Worm (Caenorhabditis elegans) whole organism, young adult: ENCODE measurements around the gene srw-62.

ENCODE experiments used
- B0035.1 ChIP-seq: sonication (generic microtip); optimal IDR thresholded peaks from 2 replicates; lab custom pipeline; 2016; ENCODE audit warnings: missing genetic modification characterization, mild to moderate bottlenecking, missing compliant biosample characterization, missing genotype, missing genetic modification reagents
- B0336.3 ChIP-seq: fragments of 200-800 bp; sonication (Bioruptor generic); IDR thresholded peaks from 2 replicates; pipeline ENCODE4 v1.3.6; 2022; ENCODE audit warnings: missing genetic modification characterization, missing compliant biosample characterization
- C06A6.2 ChIP-seq: fragments of 200-800 bp; sonication (Bioruptor generic); conservative IDR thresholded peaks from 2 replicates; pipeline ENCODE4 v1.3.6; 2022; ENCODE audit warnings: missing genetic modification characterization, missing compliant biosample characterization
- C17E4.6 ChIP-seq: fragments of 200-800 bp; sonication (Bioruptor generic); IDR thresholded peaks from 2 replicates; pipeline ENCODE4 v1.3.6; 2022; ENCODE audit warnings: missing genetic modification reagents, missing genetic modification characterization, missing compliant biosample characterization
- F10E7.11 ChIP-seq: sonication (generic microtip); optimal IDR thresholded peaks from 2 replicates; lab custom pipeline; 2017; ENCODE audit warnings: mild to moderate bottlenecking, missing genetic modification characterization, moderate library complexity, missing compliant biosample characterization
- F22D6.2 ChIP-seq: sonication (generic microtip); optimal IDR thresholded peaks from 2 replicates; lab custom pipeline; 2016; ENCODE audit warnings: mild to moderate bottlenecking, missing genetic modification characterization, missing compliant biosample characterization
- F23B12.7 ChIP-seq: sonication (generic microtip); optimal IDR thresholded peaks from 2 replicates; lab custom pipeline; 2017; ENCODE audit warnings: missing genetic modification characterization, mild to moderate bottlenecking, missing compliant biosample characterization, antibody characterized with exemption, moderate library complexity; ENCODE audit not compliant: insufficient read depth
- F33H1.4 ChIP-seq: fragments of 200-800 bp; sonication (Bioruptor generic); IDR thresholded peaks from 2 replicates; pipeline ENCODE4 v1.3.6; 2022; ENCODE audit warnings: missing genetic modification reagents, missing genetic modification characterization, missing compliant biosample characterization
- F49E8.2 ChIP-seq: sonication (generic microtip); optimal IDR thresholded peaks from 3 replicates; lab custom pipeline; 2017; ENCODE audit warnings: missing genetic modification characterization, mild to moderate bottlenecking, missing compliant biosample characterization, antibody characterized with exemption, moderate library complexity; ENCODE audit not compliant: insufficient read depth
- F52B5.7 ChIP-seq: sonication (generic microtip); optimal IDR thresholded peaks from 2 replicates; lab custom pipeline; 2016; ENCODE audit warnings: mild to moderate bottlenecking, missing genetic modification characterization, missing compliant biosample characterization
- F55B11.4 ChIP-seq: sonication (generic microtip); optimal IDR thresholded peaks from 2 replicates; lab custom pipeline; 2016; ENCODE audit warnings: missing compliant biosample characterization, missing genetic modification characterization, borderline replicate concordance; ENCODE audit not compliant: insufficient read depth
- F57C9.4 ChIP-seq: sonication (generic microtip); optimal IDR thresholded peaks from 2 replicates; lab custom pipeline; 2017; ENCODE audit warnings: mild to moderate bottlenecking, missing genetic modification characterization, missing compliant biosample characterization
- T26A5.8 ChIP-seq: sonication (generic microtip); optimal IDR thresholded peaks from 2 replicates; lab custom pipeline; 2016; ENCODE audit warnings: missing genetic modification characterization, missing compliant biosample characterization
- Y53F4B.3 ChIP-seq: fragments of 200-800 bp; sonication (Bioruptor generic); IDR thresholded peaks from 2 replicates; pipeline ENCODE4 v1.3.6; 2022; ENCODE audit warnings: missing genetic modification reagents, missing genetic modification characterization, missing compliant biosample characterization
- Y79H2A.3 ChIP-seq: fragments of 200-800 bp; sonication (Bioruptor generic); conservative IDR thresholded peaks from 2 replicates; pipeline ENCODE4 v1.3.6; 2022; ENCODE audit warnings: missing genetic modification reagents, missing genetic modification characterization, missing compliant biosample characterization
- attf-5 ChIP-seq: fragments of 200-800 bp; sonication (Bioruptor generic); optimal IDR thresholded peaks from 2 replicates; lab custom pipeline; 2018; ENCODE audit warnings: mild to moderate bottlenecking, missing genetic modification characterization, missing compliant biosample characterization
- bed-1 ChIP-seq: fragments of 200-800 bp; sonication (Bioruptor generic); IDR thresholded peaks from 2 replicates; pipeline ENCODE4 v1.3.6; 2022; ENCODE audit warnings: missing genetic modification reagents, missing genetic modification characterization, missing compliant biosample characterization
- ceh-100 ChIP-seq: fragments of 200-800 bp; sonication (Bioruptor generic); IDR thresholded peaks from 2 replicates; pipeline ENCODE4 v1.3.6; 2022; ENCODE audit warnings: missing genetic modification reagents, missing genetic modification characterization, missing compliant biosample characterization
- ceh-27 ChIP-seq: fragments of 200-800 bp; sonication (Bioruptor generic); optimal IDR thresholded peaks from 2 replicates; lab custom pipeline; 2018; ENCODE audit warnings: mild to moderate bottlenecking, missing genetic modification characterization, moderate library complexity, missing compliant biosample characterization
- die-1 ChIP-seq: sonication (generic microtip); optimal IDR thresholded peaks from 2 replicates; lab custom pipeline; 2016; ENCODE audit warnings: missing genotype, mild to moderate bottlenecking, missing genetic modification characterization, missing compliant biosample characterization
- efl-1 ChIP-seq: fragments of 150-350 bp; optimal IDR thresholded peaks from 2 replicates; lab custom pipeline; 2014; ENCODE audit warnings: missing biosample characterization, missing genetic modification reagents, missing genetic modification characterization
- egrh-3 ChIP-seq: fragments of 200-800 bp; sonication (Bioruptor generic); IDR thresholded peaks from 2 replicates; pipeline ENCODE4 v1.3.6; 2022; ENCODE audit warnings: missing genetic modification reagents, missing genetic modification characterization, missing compliant biosample characterization
- ets-4 ChIP-seq: fragments of 200-800 bp; sonication (Bioruptor generic); optimal IDR thresholded peaks from 2 replicates; lab custom pipeline; 2018; ENCODE audit warnings: mild to moderate bottlenecking, missing genetic modification characterization, missing compliant biosample characterization
- him-1 ChIP-seq: sonication (generic microtip); optimal IDR thresholded peaks from 2 replicates; lab custom pipeline; 2016; ENCODE audit warnings: missing genotype, missing genetic modification reagents, missing genetic modification characterization, missing compliant biosample characterization
- hlh-12 ChIP-seq: sonication (generic microtip); optimal IDR thresholded peaks from 2 replicates; lab custom pipeline; 2016; ENCODE audit warnings: missing genetic modification characterization, missing compliant biosample characterization
- hmg-1.2 ChIP-seq: fragments of 200-800 bp; sonication (Bioruptor generic); IDR thresholded peaks from 2 replicates; pipeline ENCODE4 v1.3.6; 2022; ENCODE audit warnings: missing genetic modification reagents, missing genetic modification characterization, missing compliant biosample characterization
- lin-26 ChIP-seq: fragments of 200-800 bp; sonication (Bioruptor generic); IDR thresholded peaks from 2 replicates; pipeline ENCODE4 v1.3.6; 2022; ENCODE audit warnings: missing genetic modification reagents, missing genetic modification characterization, missing compliant biosample characterization
- lin-35 ChIP-seq, 3 experiments: fragments of 150-350 bp in 2 of 3; sonication (generic microtip) in 1 of 3; optimal IDR thresholded peaks; 2 replicates each; lab custom pipeline; 2014 to 2018; ENCODE audit warnings: missing biosample characterization in 3 of 3, missing genetic modification characterization in 3 of 3, missing genetic modification reagents in 3 of 3
- lir-1 ChIP-seq: fragments of 200-800 bp; sonication (Bioruptor generic); conservative IDR thresholded peaks from 2 replicates; pipeline ENCODE4 v1.3.6; 2022; ENCODE audit warnings: missing genetic modification reagents, missing genetic modification characterization, missing compliant biosample characterization
- madf-10 ChIP-seq: sonication (generic microtip); optimal IDR thresholded peaks from 2 replicates; lab custom pipeline; 2016; ENCODE audit warnings: mild to moderate bottlenecking, missing genetic modification characterization, missing compliant biosample characterization
- madf-3 ChIP-seq: fragments of 200-800 bp; sonication (Bioruptor generic); IDR thresholded peaks from 2 replicates; pipeline ENCODE4 v1.3.6; 2022; ENCODE audit warnings: missing genetic modification reagents, missing genetic modification characterization, missing compliant biosample characterization
- nfya-1 ChIP-seq: sonication (generic microtip); optimal IDR thresholded peaks from 2 replicates; lab custom pipeline; 2017; ENCODE audit warnings: antibody characterized with exemption, missing compliant biosample characterization, missing genetic modification characterization, borderline replicate concordance; ENCODE audit not compliant: insufficient read depth
- nhr-120 ChIP-seq: fragments of 200-800 bp; sonication (Bioruptor generic); IDR thresholded peaks from 2 replicates; pipeline ENCODE4 v1.3.6; 2022; ENCODE audit warnings: missing genetic modification characterization, missing compliant biosample characterization
- pbrm-1 ChIP-seq: fragments of 200-800 bp; sonication (Bioruptor generic); IDR thresholded peaks from 2 replicates; pipeline ENCODE4 v1.3.6; 2022; ENCODE audit warnings: missing genetic modification reagents, missing genetic modification characterization, missing compliant biosample characterization
- rec-8 ChIP-seq, 2 experiments: sonication (generic microtip); optimal IDR thresholded peaks; 2 replicates each; lab custom pipeline; 2016; ENCODE audit warnings: mild to moderate bottlenecking in 2 of 2, missing genetic modification characterization in 2 of 2, missing genetic modification reagents in 2 of 2, missing genotype in 2 of 2, missing biosample characterization in 1 of 2, missing compliant biosample characterization in 1 of 2, moderate library complexity in 1 of 2
- repo-1 ChIP-seq: sonication (generic microtip); optimal IDR thresholded peaks from 2 replicates; lab custom pipeline; 2017; ENCODE audit warnings: mild to moderate bottlenecking, missing genetic modification characterization, missing compliant biosample characterization
- rpc-1 ChIP-seq, 2 experiments: fragments of 150-350 bp in 1 of 2; sonication (generic microtip) in 1 of 2; optimal IDR thresholded peaks; 2 replicates each; lab custom pipeline; 2014 to 2018; ENCODE audit warnings: missing biosample characterization in 1 of 2, missing genetic modification characterization in 1 of 2, missing genetic modification reagents in 1 of 2, missing genotype in 1 of 2
- sdz-38 ChIP-seq: sonication (generic microtip); optimal IDR thresholded peaks from 2 replicates; lab custom pipeline; 2016; ENCODE audit warnings: missing genotype, missing genetic modification characterization, missing compliant biosample characterization
- snpc-4 ChIP-seq, 5 experiments: fragments of 150-350 bp in 1 of 5; sonication (generic microtip) in 4 of 5; optimal IDR thresholded peaks; 2 replicates each; lab custom pipeline; 2014 to 2018; ENCODE audit warnings: missing genetic modification characterization in 5 of 5, missing biosample characterization in 3 of 5, antibody characterized with exemption in 2 of 5, mild to moderate bottlenecking in 2 of 5, missing compliant biosample characterization in 2 of 5, missing genotype in 2 of 5, moderate library complexity in 2 of 5, missing genetic modification reagents in 1 of 5
- tbp1 ChIP-seq: fragments of 200-800 bp; sonication (Bioruptor generic); optimal IDR thresholded peaks from 2 replicates; lab custom pipeline; 2018; ENCODE audit warnings: mild to moderate bottlenecking, missing genetic modification characterization, missing compliant biosample characterization
- tbx-9 ChIP-seq: sonication (generic microtip); optimal IDR thresholded peaks from 2 replicates; lab custom pipeline; 2016; ENCODE audit warnings: borderline replicate concordance, missing genetic modification characterization, inconsistent platforms, missing compliant biosample characterization
- zfh-2 ChIP-seq: fragments of 200-800 bp; sonication (Bioruptor generic); conservative IDR thresholded peaks from 2 replicates; pipeline ENCODE4 v1.3.6; 2022; ENCODE audit warnings: missing genetic modification reagents, missing genetic modification characterization, missing compliant biosample characterization
- ztf-18 ChIP-seq: sonication (generic microtip); optimal IDR thresholded peaks from 2 replicates; lab custom pipeline; 2016; ENCODE audit warnings: missing genotype, mild to moderate bottlenecking, missing genetic modification characterization, missing compliant biosample characterization

Gene srw-62

ce11 chrII:7860221-7860928 lies 35.2 kb downstream of the srw-62 start, which contains the start of gene lin-5 (continued):
- TF ChIP-seq madf-10 (tag; lab: Kevin White, UChicago) (no peak), lir-1 (no peak; the same call in 1 of the 2 replicates), sdz-38 (tag; lab: Kevin White, UChicago) (no peak), pbrm-1 (GFP tag; lab: Robert Waterston, UW) (no peak), ceh-100 (GFP tag; lab: Robert Waterston, UW) (no peak), lin-35 (GFP tag; optimal IDR thresholded peaks at IDR 0.05; lab: Kevin White, UChicago) (peak in 2 of 3 experiments; percentile 19 to 74), F49E8.2 (peak; percentile 77), him-1 (tag; lab: Kevin White, UChicago) (no peak), rec-8 (tag; optimal IDR thresholded peaks at IDR 0.05; lab: Kevin White, UChicago) (no peak), B0035.1 (tag; lab: Kevin White, UChicago) (no peak), efl-1 (peak; percentile 96), F57C9.4 (tag; lab: Kevin White, UChicago) (no peak), F33H1.4 (peak; percentile 91), Y53F4B.3 (GFP tag; lab: Robert Waterston, UW) (no peak), snpc-4 (GFP tag; optimal IDR thresholded peaks at IDR 0.05; lab: Kevin White, UChicago) (no peak), snpc-4 (tag; optimal IDR thresholded peaks at IDR 0.05; lab: Kevin White, UChicago) (peak in 2 of 4 experiments; percentile 14 to 43), lin-26 (no peak), attf-5 (peak; percentile 55), ceh-27 (GFP tag; lab: Kevin White, UChicago) (peak; percentile 23), C17E4.6 (GFP tag; lab: Robert Waterston, UW) (no peak), tbp1 (peak; percentile 35), tbx-9 (tag; lab: Kevin White, UChicago) (no peak), T26A5.8 (tag; lab: Kevin White, UChicago) (no peak), rpc-1 (optimal IDR thresholded peaks at IDR 0.05; lab: Kevin White, UChicago) (no peak), rpc-1 (tag; optimal IDR thresholded peaks at IDR 0.05; lab: Kevin White, UChicago) (no peak), ztf-18 (tag; lab: Kevin White, UChicago) (peak; percentile 1), hlh-12 (no peak), F55B11.4 (tag; lab: Kevin White, UChicago) (no peak), C06A6.2 (GFP tag; lab: Robert Waterston, UW) (no peak), egrh-3 (GFP tag; lab: Robert Waterston, UW) (no peak), Y79H2A.3 (GFP tag; lab: Robert Waterston, UW) (peak; percentile 77; the same call in 1 of the 2 replicates), zfh-2 (GFP tag; lab: Robert Waterston, UW) (no peak), repo-1 (no peak), die-1 (tag; lab: Kevin White, UChicago) (no peak), F10E7.11 (tag; lab: Kevin White, UChicago) (no peak), F23B12.7 (no peak), ets-4 (no peak), F52B5.7 (no peak), madf-3 (GFP tag; lab: Robert Waterston, UW) (0 out of 2 replicates have a peak, but pooled peaks have one; percentile 48), nhr-120 (no peak), hmg-1.2 (GFP tag; lab: Robert Waterston, UW) (peak; percentile 67), F22D6.2 (tag; lab: Kevin White, UChicago) (no peak), bed-1 (no peak), B0336.3 (GFP tag; lab: Robert Waterston, UW) (peak; percentile 71; the same call in 1 of the 2 replicates), nfya-1 (tag; lab: Kevin White, UChicago) (no peak)
- TF ChIP-seq, all 124 proteins: peak for 38
